Worm (Caenorhabditis elegans) whole organism, young adult: Measurements from ENCODE around the gene H04D03.4.

ENCODE experiments used
- B0035.1 ChIP-seq: sonication (generic microtip); optimal IDR thresholded peaks from 2 replicates; lab custom pipeline; 2016; ENCODE audit warnings: missing genetic modification characterization, mild to moderate bottlenecking, missing compliant biosample characterization, missing genotype, missing genetic modification reagents
- B0261.1 ChIP-seq: sonication (generic microtip); optimal IDR thresholded peaks from 2 replicates; lab custom pipeline; 2016; ENCODE audit warnings: mild to moderate bottlenecking, missing genetic modification characterization, moderate library complexity, missing compliant biosample characterization
- C06A6.2 ChIP-seq: fragments of 200-800 bp; sonication (Bioruptor generic); conservative IDR thresholded peaks from 2 replicates; pipeline ENCODE4 v1.3.6; 2022; ENCODE audit warnings: missing genetic modification characterization, missing compliant biosample characterization
- D2030.7 ChIP-seq: fragments of 200-800 bp; sonication (Bioruptor generic); IDR thresholded peaks from 2 replicates; pipeline ENCODE4 v1.3.6; 2022; ENCODE audit warnings: missing genetic modification reagents, missing genetic modification characterization, missing compliant biosample characterization
- F33H1.4 ChIP-seq: fragments of 200-800 bp; sonication (Bioruptor generic); IDR thresholded peaks from 2 replicates; pipeline ENCODE4 v1.3.6; 2022; ENCODE audit warnings: missing genetic modification reagents, missing genetic modification characterization, missing compliant biosample characterization
- F57C9.4 ChIP-seq: sonication (generic microtip); optimal IDR thresholded peaks from 2 replicates; lab custom pipeline; 2017; ENCODE audit warnings: mild to moderate bottlenecking, missing genetic modification characterization, missing compliant biosample characterization
- Y79H2A.3 ChIP-seq: fragments of 200-800 bp; sonication (Bioruptor generic); conservative IDR thresholded peaks from 2 replicates; pipeline ENCODE4 v1.3.6; 2022; ENCODE audit warnings: missing genetic modification reagents, missing genetic modification characterization, missing compliant biosample characterization
- attf-3 ChIP-seq: fragments of 200-800 bp; sonication (Bioruptor generic); conservative IDR thresholded peaks from 2 replicates; pipeline ENCODE4 v1.3.6; 2022; ENCODE audit warnings: missing genetic modification reagents, missing genetic modification characterization, missing compliant biosample characterization
- attf-6 ChIP-seq: fragments of 200-800 bp; sonication (Bioruptor generic); IDR thresholded peaks from 2 replicates; pipeline ENCODE4 v1.3.6; 2022; ENCODE audit warnings: missing genetic modification reagents, missing genetic modification characterization, missing compliant biosample characterization
- cebp-1 ChIP-seq, 2 experiments: fragments of 200-800 bp in 1 of 2; sonication (Bioruptor generic) in 1 of 2; sonication (generic microtip) in 1 of 2; IDR thresholded peaks in 1 of 2; optimal IDR thresholded peaks in 1 of 2; 2 replicates each; pipeline versions ENCODE4 v1.3.6 to Lab custom; 2017 to 2022; ENCODE audit warnings: missing compliant biosample characterization in 2 of 2, missing genetic modification characterization in 2 of 2, mild to moderate bottlenecking in 1 of 2, missing genetic modification reagents in 1 of 2, moderate library complexity in 1 of 2
- ceh-100 ChIP-seq: fragments of 200-800 bp; sonication (Bioruptor generic); IDR thresholded peaks from 2 replicates; pipeline ENCODE4 v1.3.6; 2022; ENCODE audit warnings: missing genetic modification reagents, missing genetic modification characterization, missing compliant biosample characterization
- ceh-40 ChIP-seq: fragments of 200-800 bp; sonication (Bioruptor generic); IDR thresholded peaks from 2 replicates; pipeline ENCODE4 v1.3.6; 2022; ENCODE audit warnings: missing genetic modification characterization, missing compliant biosample characterization
- ceh-79 ChIP-seq: sonication (generic microtip); optimal IDR thresholded peaks from 2 replicates; lab custom pipeline; 2017; ENCODE audit warnings: mild to moderate bottlenecking, missing genetic modification characterization, missing compliant biosample characterization
- ceh-91 ChIP-seq: fragments of 200-800 bp; sonication (Bioruptor generic); IDR thresholded peaks from 2 replicates; pipeline ENCODE4 v1.3.6; 2022; ENCODE audit warnings: missing genetic modification reagents, missing genetic modification characterization, missing compliant biosample characterization
- dpl-1 ChIP-seq: fragments of 150-350 bp; optimal IDR thresholded peaks from 2 replicates; lab custom pipeline; 2014; ENCODE audit warnings: missing biosample characterization, missing genetic modification reagents, missing genetic modification characterization
- efl-1 ChIP-seq: fragments of 150-350 bp; optimal IDR thresholded peaks from 2 replicates; lab custom pipeline; 2014; ENCODE audit warnings: missing biosample characterization, missing genetic modification reagents, missing genetic modification characterization
- egl-18 ChIP-seq: fragments of 200-800 bp; sonication (Bioruptor generic); IDR thresholded peaks from 2 replicates; pipeline ENCODE4 v1.3.6; 2022; ENCODE audit warnings: missing genetic modification reagents, missing genetic modification characterization, missing compliant biosample characterization
- egl-44 ChIP-seq: fragments of 200-800 bp; sonication (Bioruptor generic); IDR thresholded peaks from 2 replicates; pipeline ENCODE4 v1.3.6; 2022; ENCODE audit warnings: missing genetic modification reagents, missing genetic modification characterization, missing compliant biosample characterization
- egrh-3 ChIP-seq: fragments of 200-800 bp; sonication (Bioruptor generic); IDR thresholded peaks from 2 replicates; pipeline ENCODE4 v1.3.6; 2022; ENCODE audit warnings: missing genetic modification reagents, missing genetic modification characterization, missing compliant biosample characterization
- him-1 ChIP-seq: sonication (generic microtip); optimal IDR thresholded peaks from 2 replicates; lab custom pipeline; 2016; ENCODE audit warnings: missing genotype, missing genetic modification reagents, missing genetic modification characterization, missing compliant biosample characterization
- hlh-12 ChIP-seq: sonication (generic microtip); optimal IDR thresholded peaks from 2 replicates; lab custom pipeline; 2016; ENCODE audit warnings: missing genetic modification characterization, missing compliant biosample characterization
- hlh-26 ChIP-seq: fragments of 200-800 bp; sonication (Bioruptor generic); conservative IDR thresholded peaks from 2 replicates; pipeline ENCODE4 v1.3.6; 2022; ENCODE audit warnings: missing genetic modification reagents, missing genetic modification characterization, missing compliant biosample characterization
- hmg-20 ChIP-seq: fragments of 200-800 bp; sonication (Bioruptor generic); IDR thresholded peaks from 2 replicates; pipeline ENCODE4 v1.3.6; 2022; ENCODE audit warnings: missing genetic modification reagents, missing genetic modification characterization, missing compliant biosample characterization
- hsf-1 ChIP-seq: fragments of 200-800 bp; sonication (Bioruptor generic); IDR thresholded peaks from 2 replicates; pipeline ENCODE4 v1.3.6; 2022; ENCODE audit warnings: missing genetic modification reagents, missing genetic modification characterization, missing compliant biosample characterization
- lin-54 ChIP-seq: fragments of 200-800 bp; sonication (Bioruptor generic); optimal IDR thresholded peaks from 2 replicates; lab custom pipeline; 2018; ENCODE audit warnings: mild to moderate bottlenecking, missing genetic modification characterization, missing compliant biosample characterization
- lsl-1 ChIP-seq: fragments of 200-800 bp; sonication (Bioruptor generic); optimal IDR thresholded peaks from 2 replicates; lab custom pipeline; 2018; ENCODE audit warnings: mild to moderate bottlenecking, missing genetic modification characterization, moderate library complexity, missing compliant biosample characterization
- lsy-27 ChIP-seq: sonication (generic microtip); optimal IDR thresholded peaks from 2 replicates; lab custom pipeline; 2017; ENCODE audit warnings: missing genetic modification characterization, mild to moderate bottlenecking, missing compliant biosample characterization, antibody characterized with exemption, missing genotype, borderline replicate concordance; ENCODE audit not compliant: insufficient read depth
- madf-6 ChIP-seq: fragments of 200-800 bp; sonication (Bioruptor generic); IDR thresholded peaks from 2 replicates; pipeline ENCODE4 v1.3.6; 2022; ENCODE audit warnings: missing genetic modification reagents, missing genetic modification characterization, missing compliant biosample characterization
- madf-8 ChIP-seq: fragments of 200-800 bp; sonication (Bioruptor generic); conservative IDR thresholded peaks from 2 replicates; pipeline ENCODE4 v1.3.6; 2022; ENCODE audit warnings: missing genetic modification reagents, missing genetic modification characterization, missing compliant biosample characterization
- mcd-1 ChIP-seq: fragments of 200-800 bp; sonication (Bioruptor generic); IDR thresholded peaks from 2 replicates; pipeline ENCODE4 v1.3.6; 2022; ENCODE audit warnings: missing genetic modification reagents, missing genetic modification characterization, missing compliant biosample characterization
- mxl-1 ChIP-seq: sonication (generic microtip); optimal IDR thresholded peaks from 2 replicates; lab custom pipeline; 2016; ENCODE audit warnings: missing genetic modification characterization, missing compliant biosample characterization
- nfya-1 ChIP-seq: sonication (generic microtip); optimal IDR thresholded peaks from 2 replicates; lab custom pipeline; 2017; ENCODE audit warnings: antibody characterized with exemption, missing compliant biosample characterization, missing genetic modification characterization, borderline replicate concordance; ENCODE audit not compliant: insufficient read depth
- nfyb-1 ChIP-seq: fragments of 200-800 bp; sonication (Bioruptor generic); IDR thresholded peaks from 2 replicates; pipeline ENCODE4 v1.3.6; 2022; ENCODE audit warnings: missing genetic modification reagents, missing genetic modification characterization, missing compliant biosample characterization
- sdz-38 ChIP-seq: sonication (generic microtip); optimal IDR thresholded peaks from 2 replicates; lab custom pipeline; 2016; ENCODE audit warnings: missing genotype, missing genetic modification characterization, missing compliant biosample characterization
- sea-2 ChIP-seq: fragments of 200-800 bp; sonication (Bioruptor generic); IDR thresholded peaks from 2 replicates; pipeline ENCODE4 v1.3.6; 2022; ENCODE audit warnings: missing genetic modification characterization, missing compliant biosample characterization
- tbp1 ChIP-seq: fragments of 200-800 bp; sonication (Bioruptor generic); optimal IDR thresholded peaks from 2 replicates; lab custom pipeline; 2018; ENCODE audit warnings: mild to moderate bottlenecking, missing genetic modification characterization, missing compliant biosample characterization
- tlf-1 ChIP-seq: fragments of 200-800 bp; sonication (Bioruptor generic); optimal IDR thresholded peaks from 2 replicates; lab custom pipeline; 2018; ENCODE audit warnings: mild to moderate bottlenecking, missing genetic modification characterization, missing compliant biosample characterization
- xnd-1 ChIP-seq: sonication (generic microtip); optimal IDR thresholded peaks from 2 replicates; lab custom pipeline; 2016; ENCODE audit warnings: missing genotype, missing genetic modification reagents, missing genetic modification characterization, missing compliant biosample characterization
- zim-3 ChIP-seq: sonication (generic microtip); optimal IDR thresholded peaks from 2 replicates; lab custom pipeline; 2017; ENCODE audit warnings: mild to moderate bottlenecking, missing genetic modification characterization, moderate library complexity, missing compliant biosample characterization
- ztf-25 ChIP-seq: fragments of 200-800 bp; sonication (Bioruptor generic); IDR thresholded peaks from 2 replicates; pipeline ENCODE4 v1.3.6; 2022; ENCODE audit warnings: missing genetic modification reagents, missing genetic modification characterization, missing compliant biosample characterization
- ztf-26 ChIP-seq: sonication (generic microtip); optimal IDR thresholded peaks from 2 replicates; lab custom pipeline; 2017; ENCODE audit warnings: missing genetic modification characterization, missing compliant biosample characterization
- ztf-6 ChIP-seq: fragments of 200-800 bp; sonication (Bioruptor generic); IDR thresholded peaks from 2 replicates; pipeline ENCODE4 v1.3.6; 2022; ENCODE audit warnings: missing genetic modification reagents, missing genetic modification characterization, missing compliant biosample characterization

The H04D03.4 gene

DNA sequence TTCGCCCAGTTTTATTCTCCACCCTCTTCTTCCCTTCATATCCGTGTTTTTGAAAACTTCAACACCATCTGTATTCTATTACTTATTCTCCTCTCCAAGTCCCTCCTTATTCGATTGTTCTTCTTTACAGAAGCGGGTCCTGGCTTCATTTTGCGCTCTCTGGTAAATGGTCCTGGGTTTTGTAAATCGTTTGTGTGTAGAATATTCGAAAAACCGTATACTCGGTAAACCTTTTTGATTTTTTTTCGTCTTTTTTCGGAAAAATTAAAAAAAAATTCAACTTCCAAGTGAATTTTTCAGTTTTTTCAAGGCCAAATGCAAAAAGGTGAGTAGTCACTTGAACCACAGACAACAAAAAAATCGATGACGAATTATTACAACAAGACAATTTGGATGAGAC is 24.0 kb upstream of the H04D03.4 start, which contains the start of gene D2045.9:
Gene D2045.9 (plus strand): TSS at position 301 of the 400 bp plus-strand sequence.
- no peak for TF ChIP-seq ztf-25 (GFP tag; lab: Robert Waterston, UW)
- no peak for TF ChIP-seq ceh-91
- no peak for TF ChIP-seq sea-2 (GFP tag; lab: Robert Waterston, UW)
- TF ChIP-seq B0261.1 (tag; lab: Kevin White, UChicago), result no peak
- TF ChIP-seq F57C9.4 (tag; lab: Kevin White, UChicago), result no peak
- TF ChIP-seq hmg-20, result no peak

ce11 chrIII:10470927-10471326 is 20.0 kb upstream of the H04D03.4 start, which contains the start of gene cul-1:
Gene cul-1, plus strand, starts transcription at chrIII:10471237.
- TF ChIP-seq egl-44 (GFP tag; lab: Robert Waterston, UW), result no peak
- TF ChIP-seq ztf-26 (tag; lab: Kevin White, UChicago), result no peak
- no peak for TF ChIP-seq egl-18
- TF ChIP-seq mxl-1, result no peak
- TF ChIP-seq nfyb-1, result no peak
- TF ChIP-seq hlh-12, result no peak
- 0 out of 2 replicates have a peak, but pooled peaks have one; percentile 24 for TF ChIP-seq mcd-1 (GFP tag; lab: Robert Waterston, UW)
- no peak for TF ChIP-seq sdz-38 (tag; lab: Kevin White, UChicago)
- TF ChIP-seq ztf-6 (GFP tag; lab: Robert Waterston, UW), result no peak
- TF ChIP-seq nfya-1 (tag; lab: Kevin White, UChicago), result no peak
- TF ChIP-seq cebp-1 (GFP tag; IDR thresholded peaks at IDR 0.05; lab: Robert Waterston, UW), result peak; percentile 68; the same call in 1 of the 2 replicates
- TF ChIP-seq cebp-1 (tag; optimal IDR thresholded peaks at IDR 0.05; lab: Kevin White, UChicago), result peak; percentile 88
- TF ChIP-seq zim-3 (tag; lab: Kevin White, UChicago), result no peak
- TF ChIP-seq Y79H2A.3 (GFP tag; lab: Robert Waterston, UW), result no peak
- TF ChIP-seq hlh-26 (GFP tag; lab: Robert Waterston, UW), result no peak
- no peak for TF ChIP-seq dpl-1 (GFP tag; lab: Kevin White, UChicago)

DNA sequence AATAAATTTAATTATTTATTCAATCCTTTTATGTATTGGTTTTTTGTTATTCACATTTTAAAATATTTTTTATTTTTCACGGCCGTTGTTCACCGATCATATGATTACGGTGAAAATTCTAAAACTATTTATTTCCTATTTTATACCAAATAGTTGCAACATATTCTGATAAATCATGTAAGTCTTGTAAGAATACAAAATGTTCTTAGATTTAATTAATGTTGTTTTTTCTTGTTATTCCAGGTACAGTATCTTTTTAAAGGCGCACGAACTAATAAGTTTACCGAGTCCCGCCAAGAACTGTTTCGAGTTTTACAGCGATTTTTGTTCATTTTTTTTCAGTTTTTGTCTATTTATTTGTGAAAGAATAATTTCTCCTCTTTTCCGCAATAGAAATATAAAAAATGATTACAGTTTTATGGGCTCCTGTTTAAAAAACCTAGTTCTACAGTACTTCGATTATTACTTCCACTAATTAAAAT is 18.7 kb upstream of the H04D03.4 start, which contains the start of gene D2045.5:
Gene D2045.5 (minus strand): TSS at position 51 of the 482 bp plus-strand sequence.
- TF ChIP-seq him-1 (tag; lab: Kevin White, UChicago) (no peak), B0035.1 (tag; lab: Kevin White, UChicago) (no peak), tlf-1 (GFP tag; lab: Kevin White, UChicago) (no peak), egrh-3 (GFP tag; lab: Robert Waterston, UW) (no peak), D2030.7 (GFP tag; lab: Robert Waterston, UW) (peak; percentile 40; the same call in 1 of the 2 replicates), F33H1.4 (GFP tag; lab: Robert Waterston, UW) (peak; percentile 77), attf-6 (GFP tag; lab: Robert Waterston, UW) (no peak), lsl-1 (GFP tag; lab: Kevin White, UChicago) (peak; percentile 86), madf-8 (peak; percentile 54), attf-3 (GFP tag; lab: Robert Waterston, UW) (no peak), xnd-1 (peak; percentile 70), C06A6.2 (GFP tag; lab: Robert Waterston, UW) (no peak), lsy-27 (tag; lab: Kevin White, UChicago) (no peak), hsf-1 (no peak), efl-1 (GFP tag; lab: Kevin White, UChicago) (peak; percentile 33), madf-6 (peak; percentile 76), lin-54 (GFP tag; lab: Kevin White, UChicago) (no peak), tbp1 (GFP tag; lab: Kevin White, UChicago) (no peak), ceh-79 (tag; lab: Kevin White, UChicago) (no peak), ceh-100 (GFP tag; lab: Robert Waterston, UW) (no peak), ceh-40 (GFP tag; lab: Robert Waterston, UW) (no peak)
